Worm (Caenorhabditis elegans) whole organism, L1 larva: Measurements from ENCODE around the gene ptd-2.

Experiments used
- C04F5.9 ChIP-seq: sonication (generic microtip); optimal IDR thresholded peaks from 2 replicates; lab custom pipeline; 2016; ENCODE audit warnings: missing genetic modification characterization, missing compliant biosample characterization
- F16B12.6 ChIP-seq: fragments of 150-350 bp; optimal IDR thresholded peaks from 2 replicates; lab custom pipeline; 2014; ENCODE audit warnings: missing biosample characterization, missing genetic modification characterization
- aha-1 ChIP-seq: fragments of 150-350 bp; optimal IDR thresholded peaks from 2 replicates; lab custom pipeline; 2014; ENCODE audit warnings: missing biosample characterization, missing genetic modification characterization
- alr-1 ChIP-seq: fragments of 200-800 bp; sonication (Bioruptor generic); optimal IDR thresholded peaks from 2 replicates; lab custom pipeline; 2018; ENCODE audit warnings: borderline replicate concordance, mild to moderate bottlenecking, missing genetic modification characterization, missing compliant biosample characterization
- aly-2 ChIP-seq: fragments of 150-350 bp; optimal IDR thresholded peaks from 2 replicates; lab custom pipeline; 2014; ENCODE audit warnings: missing biosample characterization, missing genetic modification characterization
- blmp-1 ChIP-seq: fragments of 150-350 bp; optimal IDR thresholded peaks from 2 replicates; lab custom pipeline; 2014; ENCODE audit warnings: missing biosample characterization, missing genetic modification characterization
- ceh-82 ChIP-seq, 3 experiments: fragments of 150-350 bp in 1 of 3; sonication (generic microtip) in 2 of 3; optimal IDR thresholded peaks; 2 replicates each; lab custom pipeline; 2014 to 2017; ENCODE audit warnings: missing biosample characterization in 3 of 3, missing genetic modification characterization in 3 of 3
- ceh-88 ChIP-seq: fragments of 200-800 bp; sonication (Bioruptor generic); IDR thresholded peaks from 2 replicates; pipeline ENCODE4 v1.3.6; 2022; ENCODE audit warnings: missing genetic modification characterization, missing compliant biosample characterization
- dpl-1 ChIP-seq, 3 experiments: fragments of 150-350 bp in 2 of 3; sonication (generic microtip) in 1 of 3; optimal IDR thresholded peaks; 2 replicates each; lab custom pipeline; 2014 to 2017; ENCODE audit warnings: missing biosample characterization in 3 of 3, missing genetic modification characterization in 3 of 3, missing genetic modification reagents in 3 of 3
- dsc-1 ChIP-seq: sonication (generic microtip); optimal IDR thresholded peaks from 2 replicates; lab custom pipeline; 2016; ENCODE audit warnings: mild to moderate bottlenecking, missing genetic modification characterization, missing compliant biosample characterization
- efl-1 ChIP-seq, 4 experiments: fragments of 150-350 bp; optimal IDR thresholded peaks in 3 of 4; peaks in 1 of 4; 1 replicate in 1 of 4; 2 replicates in 3 of 4; lab custom pipeline; 2014; ENCODE audit warnings: missing biosample characterization in 2 of 4, missing genetic modification characterization in 2 of 4, missing genetic modification reagents in 2 of 4
- egl-13 ChIP-seq: sonication (generic microtip); optimal IDR thresholded peaks from 2 replicates; lab custom pipeline; 2016; ENCODE audit warnings: missing genotype, missing genetic modification reagents, missing genetic modification characterization, missing compliant biosample characterization
- elt-2 ChIP-seq: sonication (generic microtip); optimal IDR thresholded peaks from 2 replicates; lab custom pipeline; 2016; ENCODE audit warnings: missing genetic modification characterization, mild to moderate bottlenecking, inconsistent platforms, missing compliant biosample characterization, missing genetic modification reagents
- fkh-10 ChIP-seq: sonication (generic microtip); optimal IDR thresholded peaks from 2 replicates; lab custom pipeline; 2017; ENCODE audit warnings: missing biosample characterization, missing genetic modification reagents, missing genetic modification characterization
- fos-1 ChIP-seq: fragments of 150-350 bp; optimal IDR thresholded peaks from 2 replicates; lab custom pipeline; 2014; ENCODE audit warnings: missing biosample characterization, missing genetic modification characterization
- hlh-17 ChIP-seq: fragments of 200-800 bp; sonication (Bioruptor generic); optimal IDR thresholded peaks from 2 replicates; lab custom pipeline; 2018; ENCODE audit warnings: missing genetic modification characterization, mild to moderate bottlenecking, missing compliant biosample characterization, moderate library complexity, borderline replicate concordance
- hpl-2 ChIP-seq: fragments of 150-350 bp; optimal IDR thresholded peaks from 2 replicates; lab custom pipeline; 2014; ENCODE audit warnings: missing biosample characterization, missing genetic modification reagents, missing genetic modification characterization
- irx-1 ChIP-seq: sonication (generic microtip); optimal IDR thresholded peaks from 2 replicates; lab custom pipeline; 2016; ENCODE audit warnings: missing genetic modification characterization, missing compliant biosample characterization
- isw-1 ChIP-seq: fragments of 200-800 bp; sonication (Bioruptor generic); IDR thresholded peaks from 2 replicates; pipeline ENCODE4 v1.3.6; 2022; ENCODE audit warnings: missing genetic modification characterization, missing compliant biosample characterization
- jun-1 ChIP-seq: fragments of 150-350 bp; optimal IDR thresholded peaks from 2 replicates; lab custom pipeline; 2014; ENCODE audit warnings: missing biosample characterization, missing genetic modification reagents, missing genetic modification characterization
- lin-14 ChIP-seq: fragments of 200-800 bp; sonication (Bioruptor generic); optimal IDR thresholded peaks from 2 replicates; lab custom pipeline; 2018; ENCODE audit warnings: mild to moderate bottlenecking, missing genetic modification characterization, moderate library complexity, missing compliant biosample characterization
- lin-15B ChIP-seq: fragments of 150-350 bp; sonication (generic microtip); optimal IDR thresholded peaks from 3 replicates; lab custom pipeline; 2014; ENCODE audit warnings: missing biosample characterization, missing genetic modification characterization
- lin-35 ChIP-seq, 2 experiments: fragments of 150-350 bp; optimal IDR thresholded peaks; 2 replicates each; lab custom pipeline; 2014; ENCODE audit warnings: missing biosample characterization in 2 of 2, missing genetic modification characterization in 2 of 2, missing genetic modification reagents in 2 of 2
- lir-3 ChIP-seq: sonication (generic microtip); optimal IDR thresholded peaks from 2 replicates; lab custom pipeline; 2016; ENCODE audit warnings: mild to moderate bottlenecking, missing genetic modification characterization, moderate library complexity, missing compliant biosample characterization; ENCODE audit not compliant: poor library complexity
- mab-9 ChIP-seq: fragments of 200-800 bp; sonication (Bioruptor generic); IDR thresholded peaks from 2 replicates; pipeline ENCODE4 v1.3.6; 2022; ENCODE audit warnings: missing genetic modification reagents, missing genetic modification characterization, missing compliant biosample characterization
- mef-2 ChIP-seq: fragments of 150-350 bp; optimal IDR thresholded peaks from 2 replicates; lab custom pipeline; 2014; ENCODE audit warnings: missing biosample characterization, missing genetic modification characterization
- mep-1 ChIP-seq: fragments of 150-350 bp; optimal IDR thresholded peaks from 2 replicates; lab custom pipeline; 2014; ENCODE audit warnings: missing biosample characterization, missing genetic modification characterization
- nhr-19 ChIP-seq: fragments of 200-800 bp; sonication (Bioruptor generic); conservative IDR thresholded peaks from 2 replicates; pipeline ENCODE4 v1.3.6; 2022; ENCODE audit warnings: missing genetic modification characterization, missing compliant biosample characterization
- nhr-20 ChIP-seq: sonication (generic microtip); optimal IDR thresholded peaks from 2 replicates; lab custom pipeline; 2016; ENCODE audit warnings: mild to moderate bottlenecking, missing genetic modification characterization, missing compliant biosample characterization
- nhr-76 ChIP-seq: sonication (generic microtip); optimal IDR thresholded peaks from 2 replicates; lab custom pipeline; 2017; ENCODE audit warnings: missing biosample characterization, missing genetic modification characterization
- nhr-84 ChIP-seq: sonication (generic microtip); optimal IDR thresholded peaks from 2 replicates; lab custom pipeline; 2017; ENCODE audit warnings: missing biosample characterization, missing genetic modification characterization
- nhr-90 ChIP-seq: sonication (generic microtip); optimal IDR thresholded peaks from 2 replicates; lab custom pipeline; 2016; ENCODE audit warnings: mild to moderate bottlenecking, missing genetic modification characterization, missing compliant biosample characterization; ENCODE audit not compliant: poor library complexity
- pax-3 ChIP-seq: fragments of 200-800 bp; sonication (Bioruptor generic); optimal IDR thresholded peaks from 2 replicates; lab custom pipeline; 2018; ENCODE audit warnings: mild to moderate bottlenecking, missing genetic modification characterization, moderate library complexity, missing compliant biosample characterization
- skn-1 ChIP-seq: fragments of 150-350 bp; optimal IDR thresholded peaks from 2 replicates; lab custom pipeline; 2014; ENCODE audit warnings: missing biosample characterization, missing genetic modification characterization
- snu-23 ChIP-seq: sonication (generic microtip); optimal IDR thresholded peaks from 2 replicates; lab custom pipeline; 2016; ENCODE audit warnings: missing genetic modification characterization, missing compliant biosample characterization
- sptf-1 ChIP-seq: fragments of 150-350 bp; optimal IDR thresholded peaks from 2 replicates; lab custom pipeline; 2014; ENCODE audit warnings: missing biosample characterization, missing genetic modification characterization
- unc-62 ChIP-seq: fragments of 150-350 bp; optimal IDR thresholded peaks from 2 replicates; lab custom pipeline; 2014; ENCODE audit warnings: missing biosample characterization, missing genetic modification reagents, missing genetic modification characterization
- xbp-1 ChIP-seq: sonication (generic microtip); optimal IDR thresholded peaks from 2 replicates; lab custom pipeline; 2016; ENCODE audit warnings: missing genetic modification characterization, missing compliant biosample characterization
- zag-1 ChIP-seq: fragments of 150-350 bp; optimal IDR thresholded peaks from 2 replicates; lab custom pipeline; 2014; ENCODE audit warnings: missing biosample characterization, missing genetic modification characterization
- zip-4 ChIP-seq: fragments of 200-800 bp; sonication (Bioruptor generic); optimal IDR thresholded peaks from 2 replicates; lab custom pipeline; 2018; ENCODE audit warnings: mild to moderate bottlenecking, missing genetic modification characterization, moderate library complexity, missing compliant biosample characterization
- ztf-11 ChIP-seq, 2 experiments: sonication (generic microtip); optimal IDR thresholded peaks; 2 replicates each; lab custom pipeline; 2016 to 2017; ENCODE audit warnings: missing genetic modification characterization in 2 of 2, missing biosample characterization in 1 of 2, missing compliant biosample characterization in 1 of 2
- ztf-4 ChIP-seq: fragments of 150-350 bp; optimal IDR thresholded peaks from 2 replicates; lab custom pipeline; 2014; ENCODE audit warnings: missing biosample characterization, missing genetic modification characterization

Gene ptd-2

ce11 chrV:9224981-9225380 is 25.1 kb upstream of the ptd-2 start:
- TF ChIP-seq lin-14 (no peak), blmp-1 (tag; lab: Kevin White, UChicago) (peak; percentile 90), aha-1 (no peak)
- TF ChIP-seq, all 84 proteins: peak for 1

DNA sequence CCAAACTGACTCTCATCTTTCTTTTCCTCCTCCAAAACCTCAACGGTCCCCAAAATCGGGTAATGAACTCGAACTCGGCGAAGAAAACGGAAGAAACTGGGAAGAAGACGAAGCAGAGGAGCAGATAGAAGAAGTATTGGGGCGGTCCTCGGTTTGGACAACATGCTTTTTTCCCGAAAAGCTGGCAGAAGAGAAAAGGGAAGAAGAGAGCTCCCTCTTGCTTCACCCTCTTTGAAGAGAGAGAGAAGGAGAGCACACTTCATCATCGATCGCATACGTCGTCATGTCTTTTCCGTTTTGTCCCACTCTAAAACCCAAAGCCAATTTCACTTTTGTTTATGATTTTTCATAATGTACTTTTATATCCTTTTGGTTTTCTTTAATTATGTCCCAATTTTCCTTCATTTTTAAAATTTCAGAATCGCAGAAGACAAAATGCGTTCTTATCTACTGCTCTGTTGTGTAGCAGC is 24.3 kb upstream of the ptd-2 start, which contains the start of gene F07C3.2:
TSS of gene F07C3.2 (plus strand) at position 420 of the 470 bp plus-strand sequence.
- TF ChIP-seq lir-3 (no peak), ceh-82 (tag; optimal IDR thresholded peaks at IDR 0.05; lab: Kevin White, UChicago) (peak in 1 of 3 experiments; percentile 22), xbp-1 (no peak), efl-1 (optimal IDR thresholded peaks at IDR 0.05; lab: Kevin White, UChicago) (no peak), efl-1 (GFP tag; optimal IDR thresholded peaks at IDR 0.05 in 1 of 2; lab: Kevin White, UChicago) (peak in 1 of 2 experiments; percentile 50), unc-62 (no peak), snu-23 (GFP tag; lab: Kevin White, UChicago) (no peak), lin-14 (peak; percentile 84)

ce11 chrV:9232296-9232695 is 17.7 kb upstream of the ptd-2 start, which contains the start of gene F07C3.3:
TSS of gene F07C3.3 (minus strand) at chrV:9232396.
- TF ChIP-seq fkh-10 = no peak
- TF ChIP-seq nhr-19 = no peak
- no peak for TF ChIP-seq elt-2 (tag; lab: Kevin White, UChicago)
- TF ChIP-seq lir-3 = no peak

DNA sequence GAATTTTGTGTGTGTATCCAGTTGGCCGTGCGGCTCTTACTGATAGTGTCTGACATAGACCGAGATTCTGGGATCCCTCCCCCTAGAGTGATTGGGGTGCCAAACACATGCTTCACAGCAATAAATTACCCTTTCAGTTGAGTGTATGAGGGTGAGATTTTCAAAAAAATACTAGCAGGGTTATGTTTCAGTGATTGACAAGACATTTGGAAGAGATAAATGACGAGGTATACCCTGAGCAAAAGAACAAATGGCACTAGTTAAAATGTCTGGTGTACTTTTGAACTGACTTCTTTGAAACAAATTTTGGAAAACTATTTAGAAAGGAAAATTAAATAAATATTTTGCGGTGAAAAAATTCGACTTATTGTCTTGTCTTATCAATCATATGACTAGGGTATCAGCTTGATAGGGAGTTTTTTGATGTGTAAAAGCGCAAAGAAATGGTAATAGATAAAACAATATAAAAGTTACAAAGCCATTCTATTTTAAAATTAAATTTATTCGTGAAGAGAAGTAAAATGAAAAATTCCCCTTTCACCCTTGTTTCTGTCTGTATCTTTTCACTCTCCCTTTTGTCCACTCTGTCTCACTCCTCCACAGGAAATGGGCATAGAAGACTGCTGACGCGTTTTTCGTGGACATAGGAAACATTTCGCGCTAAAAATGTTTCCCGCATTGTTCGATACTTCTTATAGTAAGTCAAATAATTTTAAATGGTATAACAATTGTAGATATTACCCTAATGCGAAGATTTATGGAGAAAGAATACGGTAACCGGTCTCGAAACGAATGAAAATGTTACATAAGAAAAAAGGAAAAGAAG is 6.6 kb upstream of the ptd-2 start, which contains the start of gene glo-4:
TSS of gene glo-4 (minus strand) at position 51 of the 826 bp plus-strand sequence.
- TF ChIP-seq C04F5.9 (tag; lab: Kevin White, UChicago) = peak; percentile 26
- TF ChIP-seq pax-3 (tag; lab: Kevin White, UChicago) = no peak
- TF ChIP-seq ztf-4 (tag; lab: Kevin White, UChicago) = peak; percentile 57
- TF ChIP-seq lir-3 = peak; percentile 28
- TF ChIP-seq irx-1 (tag; lab: Kevin White, UChicago) = peak; percentile 73
- TF ChIP-seq zag-1 = peak; percentile 35
- TF ChIP-seq efl-1 (optimal IDR thresholded peaks at IDR 0.05; lab: Kevin White, UChicago) = peak; percentile 82 to 85
- peak; percentile 78 to 97 for TF ChIP-seq efl-1 (GFP tag; optimal IDR thresholded peaks at IDR 0.05 in 1 of 2; lab: Kevin White, UChicago)
- peak; percentile 67 for TF ChIP-seq dsc-1
- peak; percentile 77 for TF ChIP-seq nhr-19
- peak; percentile 68 for TF ChIP-seq nhr-90
- peak; percentile 48 for TF ChIP-seq F16B12.6 (tag; lab: Kevin White, UChicago)
- TF ChIP-seq fos-1 = peak; percentile 58
- no peak for TF ChIP-seq nhr-76 (tag; lab: Kevin White, UChicago)
- TF ChIP-seq hpl-2 (GFP tag; lab: Kevin White, UChicago) = no peak
- no peak for TF ChIP-seq ceh-88
- peak; percentile 54 for TF ChIP-seq lin-15B (tag; lab: Kevin White, UChicago)
- TF ChIP-seq snu-23 (GFP tag; lab: Kevin White, UChicago) = peak; percentile 92
- TF ChIP-seq elt-2 (tag; lab: Kevin White, UChicago) = peak; percentile 64
- no peak for TF ChIP-seq aha-1
- peak; percentile 90 for TF ChIP-seq nhr-20 (tag; lab: Kevin White, UChicago)
- TF ChIP-seq nhr-84 = no peak
- peak; percentile 66 for TF ChIP-seq isw-1
- peak; percentile 25 for TF ChIP-seq zip-4 (GFP tag; lab: Kevin White, UChicago)
- TF ChIP-seq jun-1 (tag; lab: Kevin White, UChicago) = peak; percentile 9
- TF ChIP-seq ztf-11 (tag; optimal IDR thresholded peaks at IDR 0.05; lab: Kevin White, UChicago) = peak in 1 of 2 experiments; percentile 38
- peak; percentile 52 for TF ChIP-seq egl-13
- peak; percentile 42 for TF ChIP-seq mef-2 (tag; lab: Kevin White, UChicago)
- TF ChIP-seq sptf-1 (tag; lab: Kevin White, UChicago) = no peak
- no peak for TF ChIP-seq hlh-17 (GFP tag; lab: Kevin White, UChicago)
- peak; percentile 58; the same call in 1 of the 2 replicates for TF ChIP-seq mab-9 (GFP tag; lab: Robert Waterston, UW)
- TF ChIP-seq mep-1 (tag; lab: Kevin White, UChicago) = peak; percentile 96
- no peak for TF ChIP-seq alr-1 (tag; lab: Kevin White, UChicago)
- peak; percentile 88 for TF ChIP-seq blmp-1 (tag; lab: Kevin White, UChicago)
- TF ChIP-seq skn-1 (tag; lab: Kevin White, UChicago) = peak; percentile 52
- no peak for TF ChIP-seq unc-62
- peak; percentile 58 for TF ChIP-seq aly-2 (tag; lab: Kevin White, UChicago)
- TF ChIP-seq dpl-1 (GFP tag; optimal IDR thresholded peaks at IDR 0.05; lab: Kevin White, UChicago) = peak; percentile 74 to 87 (median 83)
- peak; percentile 85 to 89 for TF ChIP-seq lin-35 (GFP tag; optimal IDR thresholded peaks at IDR 0.05; lab: Kevin White, UChicago)
